Worm (Caenorhabditis elegans): ENCODE data around the gene moc-2.
A peak's percentile ranks its signal among the peaks of the same experiment; 100 is the strongest.

Gene moc-2

DNA sequence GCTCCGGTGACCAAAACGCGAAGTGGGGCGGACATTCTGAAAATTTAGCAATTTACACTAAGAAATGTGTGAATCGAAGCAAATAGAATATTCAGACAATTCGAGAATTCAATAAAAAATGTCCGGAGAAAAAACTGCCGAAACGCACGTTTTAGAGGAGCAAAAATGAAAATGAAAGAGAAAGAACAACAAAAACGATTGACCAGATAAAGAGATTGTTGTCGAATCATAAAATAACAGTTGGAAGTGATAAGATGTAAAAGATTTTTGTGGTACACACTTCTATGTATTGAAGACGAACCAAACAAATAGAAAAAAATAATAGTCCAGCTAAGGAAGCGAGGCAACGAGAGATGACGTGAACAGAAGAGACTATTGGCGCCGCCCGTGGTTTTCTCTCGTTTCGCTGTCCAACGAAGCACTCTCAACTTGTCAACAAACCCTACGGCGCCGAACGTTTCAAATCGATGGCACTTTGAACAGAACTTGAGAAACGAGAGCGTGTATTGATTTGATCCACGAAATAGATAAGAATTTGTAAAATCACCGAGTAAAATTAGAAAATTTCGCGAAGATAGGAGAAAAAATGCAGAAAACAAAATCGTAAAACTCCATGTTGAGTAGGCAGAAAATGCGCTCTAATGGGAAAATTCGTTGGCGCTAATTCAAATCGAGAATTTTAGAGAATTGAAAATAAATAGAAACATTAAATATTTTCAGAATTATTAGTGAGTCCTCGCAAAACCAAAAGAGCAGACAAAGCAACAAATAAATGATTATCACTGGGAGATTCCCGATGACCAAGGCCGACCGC is 12.7 kb upstream of the moc-2 start, which contains the start of gene mdh-1 (continued):
- TF ChIP-seq snpc-4 (tag; optimal IDR thresholded peaks at IDR 0.05) (no peak), aha-1 (tag) (peak; percentile 92), F26F4.8 (GFP tag; conservative IDR thresholded peaks at IDR 0.05) (no peak), hmg-1.1 (GFP tag; IDR thresholded peaks at IDR 0.05) (no peak; the same call in 1 of the 2 replicates), F10B5.3 (tag; optimal IDR thresholded peaks at IDR 0.05) (no peak), arid-1 (GFP tag; conservative IDR thresholded peaks at IDR 0.05) (no peak), zfp-3 (GFP tag; conservative IDR thresholded peaks at IDR 0.05) (peak; percentile 13; the same call in 1 of the 2 replicates), F49E8.2 (tag; optimal IDR thresholded peaks at IDR 0.05; ENCODE audit: borderline replicate concordance) (no peak), ama-1 (optimal IDR thresholded peaks at IDR 0.05) (no peak), unc-39 (tag; optimal IDR thresholded peaks at IDR 0.05) (no peak), ces-1 (GFP tag; optimal IDR thresholded peaks at IDR 0.05) (no peak), nhr-28 (tag; optimal IDR thresholded peaks at IDR 0.05) (peak; percentile 33), zag-1 (tag; optimal IDR thresholded peaks at IDR 0.05) (no peak), tra-1 (GFP tag; IDR thresholded peaks at IDR 0.05) (no peak), Y75B8A.6 (GFP tag; IDR thresholded peaks at IDR 0.05) (no peak), ztf-11 (tag; optimal IDR thresholded peaks at IDR 0.05) (no peak), ceh-62 (tag; optimal IDR thresholded peaks at IDR 0.05) (no peak), lin-1 (GFP tag; IDR thresholded peaks at IDR 0.05) (no peak), hlh-30 (tag; optimal IDR thresholded peaks at IDR 0.05; ENCODE audit: insufficient read depth) (no peak), ceh-20 (GFP tag; IDR thresholded peaks at IDR 0.05) (no peak), cey-2 (tag; optimal IDR thresholded peaks at IDR 0.05; ENCODE audit: borderline replicate concordance, insufficient read depth) (no peak), unc-62 (GFP tag; optimal IDR thresholded peaks at IDR 0.05 in 1 of 2) (peak in 1 of 2 experiments; percentile 97), unc-62 (tag; optimal IDR thresholded peaks at IDR 0.05) (no peak), lin-39 (tag; optimal IDR thresholded peaks at IDR 0.05) (no peak), ztf-7 (tag; optimal IDR thresholded peaks at IDR 0.05) (no peak), nhr-11 (tag; optimal IDR thresholded peaks at IDR 0.05) (no peak), hif-1 (tag; optimal IDR thresholded peaks at IDR 0.05) (no peak), nhr-111 (GFP tag; optimal IDR thresholded peaks at IDR 0.05) (no peak), ceh-28 (tag; optimal IDR thresholded peaks at IDR 0.05) (peak; percentile 14)

- TF ChIP-seq madf-9 (GFP tag; conservative IDR thresholded peaks at IDR 0.05) (0 out of 2 replicates have a peak, but pooled peaks have one; percentile 2), dmd-6 (GFP tag; IDR thresholded peaks at IDR 0.05) (peak; percentile 12; the same call in 1 of the 2 replicates), ama-1 (optimal IDR thresholded peaks at IDR 0.05) (no peak)
Measured at ce11 chrV:6515344-6515743, 11.4 kb upstream of the moc-2 start.

- peak; percentile 55 for TF ChIP-seq nhr-25 (tag; optimal IDR thresholded peaks at IDR 0.05; ENCODE audit: borderline replicate concordance, insufficient read depth)
- TF ChIP-seq zag-1 (tag; optimal IDR thresholded peaks at IDR 0.05), result no peak
- peak in 1 of 2 experiments; percentile 48 for TF ChIP-seq mdl-1 (tag; optimal IDR thresholded peaks at IDR 0.05)
- no peak for TF ChIP-seq ceh-32 (tag; optimal IDR thresholded peaks at IDR 0.05; ENCODE audit: poor library complexity)
- peak; percentile 46 for TF ChIP-seq gei-8 (GFP tag; optimal IDR thresholded peaks at IDR 0.05)
- no peak for TF ChIP-seq ceh-44 (GFP tag; IDR thresholded peaks at IDR 0.05)
- TF ChIP-seq lim-7 (GFP tag; IDR thresholded peaks at IDR 0.05), result 0 out of 2 replicates have a peak, but pooled peaks have one; percentile 18
- TF ChIP-seq saeg-2 (GFP tag; IDR thresholded peaks at IDR 0.05), result no peak
- TF ChIP-seq daf-16 (GFP tag; optimal IDR thresholded peaks at IDR 0.05), result peak in 1 of 2 experiments; percentile 30
- TF ChIP-seq daf-16 (tag; optimal IDR thresholded peaks at IDR 0.05), result peak; percentile 21
- peak; percentile 45; the same call in 1 of the 2 replicates for TF ChIP-seq snpc-1.2 (GFP tag; IDR thresholded peaks at IDR 0.05)
- no peak for TF ChIP-seq dmd-9 (GFP tag; IDR thresholded peaks at IDR 0.05)
- no peak for TF ChIP-seq ztf-11 (tag; optimal IDR thresholded peaks at IDR 0.05)
- TF ChIP-seq ceh-20 (GFP tag; IDR thresholded peaks at IDR 0.05), result no peak
- TF ChIP-seq ZK337.2 (GFP tag; IDR thresholded peaks at IDR 0.05), result peak; percentile 35; the same call in 1 of the 2 replicates
- TF ChIP-seq nhr-77 (tag; optimal IDR thresholded peaks at IDR 0.05), result peak; percentile 39
- TF ChIP-seq F37D6.2 (tag; optimal IDR thresholded peaks at IDR 0.05), result no peak
- TF ChIP-seq mxl-3 (GFP tag; optimal IDR thresholded peaks at IDR 0.05), result peak; percentile 75
- TF ChIP-seq nhr-42 (GFP tag; IDR thresholded peaks at IDR 0.05), result no peak
- TF ChIP-seq lin-15B (tag; optimal IDR thresholded peaks at IDR 0.05), result no peak
- no peak for TF ChIP-seq nhr-111 (GFP tag; optimal IDR thresholded peaks at IDR 0.05)
Measured at ce11 chrV:6514887-6515324, 10.9 kb upstream of the moc-2 start, which contains the start of gene dpy-11. dpy-11 (minus strand) TSS chrV:6515240.

Data from whole organism, L4 larva.